Worm (Caenorhabditis elegans) whole organism, L1 larva: ENCODE measurements around the gene plep-1.

Experiments
- C16A3.4 ChIP-seq: fragments of 150-350 bp; optimal IDR thresholded peaks from 2 replicates; lab custom pipeline; 2014; ENCODE audit warnings: missing biosample characterization, missing genetic modification characterization
- C34B4.2 ChIP-seq: sonication (generic microtip); optimal IDR thresholded peaks from 2 replicates; lab custom pipeline; 2017; ENCODE audit warnings: mild to moderate bottlenecking, missing genetic modification characterization, missing compliant biosample characterization
- F16B12.6 ChIP-seq: fragments of 150-350 bp; optimal IDR thresholded peaks from 2 replicates; lab custom pipeline; 2014; ENCODE audit warnings: missing biosample characterization, missing genetic modification characterization
- Y116A8C.19 ChIP-seq: sonication (generic microtip); optimal IDR thresholded peaks from 2 replicates; lab custom pipeline; 2016; ENCODE audit warnings: missing compliant biosample characterization, missing genetic modification characterization, borderline replicate concordance
- alr-1 ChIP-seq: fragments of 200-800 bp; sonication (Bioruptor generic); optimal IDR thresholded peaks from 2 replicates; lab custom pipeline; 2018; ENCODE audit warnings: borderline replicate concordance, mild to moderate bottlenecking, missing genetic modification characterization, missing compliant biosample characterization
- aly-2 ChIP-seq: fragments of 150-350 bp; optimal IDR thresholded peaks from 2 replicates; lab custom pipeline; 2014; ENCODE audit warnings: missing biosample characterization, missing genetic modification characterization
- ama-1 ChIP-seq: fragments of 150-350 bp; optimal IDR thresholded peaks from 2 replicates; lab custom pipeline; 2014
- blmp-1 ChIP-seq: fragments of 150-350 bp; optimal IDR thresholded peaks from 2 replicates; lab custom pipeline; 2014; ENCODE audit warnings: missing biosample characterization, missing genetic modification characterization
- ceh-63 ChIP-seq: fragments of 200-800 bp; sonication (Bioruptor generic); optimal IDR thresholded peaks from 2 replicates; lab custom pipeline; 2018; ENCODE audit warnings: mild to moderate bottlenecking, missing genetic modification characterization, missing compliant biosample characterization
- ceh-8 ChIP-seq: fragments of 200-800 bp; sonication (Bioruptor generic); optimal IDR thresholded peaks from 2 replicates; lab custom pipeline; 2018; ENCODE audit warnings: mild to moderate bottlenecking, missing genetic modification characterization, moderate library complexity, missing compliant biosample characterization
- ceh-82 ChIP-seq, 3 experiments: fragments of 150-350 bp in 1 of 3; sonication (generic microtip) in 2 of 3; optimal IDR thresholded peaks; 2 replicates each; lab custom pipeline; 2014 to 2017; ENCODE audit warnings: missing biosample characterization in 3 of 3, missing genetic modification characterization in 3 of 3
- ceh-88 ChIP-seq: fragments of 200-800 bp; sonication (Bioruptor generic); IDR thresholded peaks from 2 replicates; pipeline ENCODE4 v1.3.6; 2022; ENCODE audit warnings: missing genetic modification characterization, missing compliant biosample characterization
- ces-1 ChIP-seq: fragments of 150-350 bp; optimal IDR thresholded peaks from 2 replicates; lab custom pipeline; 2014; ENCODE audit warnings: missing biosample characterization, missing genetic modification reagents, missing genetic modification characterization
- dsc-1 ChIP-seq: sonication (generic microtip); optimal IDR thresholded peaks from 2 replicates; lab custom pipeline; 2016; ENCODE audit warnings: mild to moderate bottlenecking, missing genetic modification characterization, missing compliant biosample characterization
- efl-1 ChIP-seq, 4 experiments: fragments of 150-350 bp; optimal IDR thresholded peaks in 3 of 4; peaks in 1 of 4; 1 replicate in 1 of 4; 2 replicates in 3 of 4; lab custom pipeline; 2014; ENCODE audit warnings: missing biosample characterization in 2 of 4, missing genetic modification characterization in 2 of 4, missing genetic modification reagents in 2 of 4
- efl-3 ChIP-seq: fragments of 200-800 bp; sonication (Bioruptor generic); optimal IDR thresholded peaks from 2 replicates; lab custom pipeline; 2018; ENCODE audit warnings: mild to moderate bottlenecking, missing genetic modification characterization, missing compliant biosample characterization
- egl-13 ChIP-seq: sonication (generic microtip); optimal IDR thresholded peaks from 2 replicates; lab custom pipeline; 2016; ENCODE audit warnings: missing genotype, missing genetic modification reagents, missing genetic modification characterization, missing compliant biosample characterization
- egl-27 ChIP-seq, 2 experiments: fragments of 150-350 bp in 1 of 2; sonication (generic microtip); optimal IDR thresholded peaks; 3 replicates each; lab custom pipeline; 2017 to 2018; ENCODE audit warnings: missing biosample characterization in 2 of 2, missing genetic modification characterization in 2 of 2, missing genetic modification reagents in 2 of 2
- elt-2 ChIP-seq: sonication (generic microtip); optimal IDR thresholded peaks from 2 replicates; lab custom pipeline; 2016; ENCODE audit warnings: missing genetic modification characterization, mild to moderate bottlenecking, inconsistent platforms, missing compliant biosample characterization, missing genetic modification reagents
- elt-3 ChIP-seq, 6 experiments: fragments of 150-350 bp in 1 of 6; sonication (generic microtip); optimal IDR thresholded peaks; 2 replicates each; lab custom pipeline; 2017 to 2018; ENCODE audit warnings: missing biosample characterization in 6 of 6, missing genetic modification characterization in 6 of 6, inconsistent platforms in 1 of 6
- ets-5 ChIP-seq: fragments of 200-800 bp; sonication (Bioruptor generic); IDR thresholded peaks from 2 replicates; pipeline ENCODE4 v1.3.6; 2022; ENCODE audit warnings: missing genetic modification characterization, missing compliant biosample characterization
- fkh-10 ChIP-seq: sonication (generic microtip); optimal IDR thresholded peaks from 2 replicates; lab custom pipeline; 2017; ENCODE audit warnings: missing biosample characterization, missing genetic modification reagents, missing genetic modification characterization
- fkh-4 ChIP-seq: sonication (generic microtip); optimal IDR thresholded peaks from 2 replicates; lab custom pipeline; 2016; ENCODE audit warnings: missing compliant biosample characterization, missing genetic modification characterization, borderline replicate concordance
- fkh-8 ChIP-seq: sonication (generic microtip); optimal IDR thresholded peaks from 2 replicates; lab custom pipeline; 2016; ENCODE audit warnings: mild to moderate bottlenecking, missing genetic modification characterization, missing compliant biosample characterization
- fos-1 ChIP-seq: fragments of 150-350 bp; optimal IDR thresholded peaks from 2 replicates; lab custom pipeline; 2014; ENCODE audit warnings: missing biosample characterization, missing genetic modification characterization
- hpl-2 ChIP-seq: fragments of 150-350 bp; optimal IDR thresholded peaks from 2 replicates; lab custom pipeline; 2014; ENCODE audit warnings: missing biosample characterization, missing genetic modification reagents, missing genetic modification characterization
- isw-1 ChIP-seq: fragments of 200-800 bp; sonication (Bioruptor generic); IDR thresholded peaks from 2 replicates; pipeline ENCODE4 v1.3.6; 2022; ENCODE audit warnings: missing genetic modification characterization, missing compliant biosample characterization
- jun-1 ChIP-seq: fragments of 150-350 bp; optimal IDR thresholded peaks from 2 replicates; lab custom pipeline; 2014; ENCODE audit warnings: missing biosample characterization, missing genetic modification reagents, missing genetic modification characterization
- lin-35 ChIP-seq, 2 experiments: fragments of 150-350 bp; optimal IDR thresholded peaks; 2 replicates each; lab custom pipeline; 2014; ENCODE audit warnings: missing biosample characterization in 2 of 2, missing genetic modification characterization in 2 of 2, missing genetic modification reagents in 2 of 2
- lir-3 ChIP-seq: sonication (generic microtip); optimal IDR thresholded peaks from 2 replicates; lab custom pipeline; 2016; ENCODE audit warnings: mild to moderate bottlenecking, missing genetic modification characterization, moderate library complexity, missing compliant biosample characterization; ENCODE audit not compliant: poor library complexity
- mab-9 ChIP-seq: fragments of 200-800 bp; sonication (Bioruptor generic); IDR thresholded peaks from 2 replicates; pipeline ENCODE4 v1.3.6; 2022; ENCODE audit warnings: missing genetic modification reagents, missing genetic modification characterization, missing compliant biosample characterization
- mef-2 ChIP-seq: fragments of 150-350 bp; optimal IDR thresholded peaks from 2 replicates; lab custom pipeline; 2014; ENCODE audit warnings: missing biosample characterization, missing genetic modification characterization
- nhr-12 ChIP-seq: sonication (generic microtip); optimal IDR thresholded peaks from 2 replicates; lab custom pipeline; 2017; ENCODE audit warnings: missing biosample characterization, missing genetic modification characterization
- nhr-19 ChIP-seq: fragments of 200-800 bp; sonication (Bioruptor generic); conservative IDR thresholded peaks from 2 replicates; pipeline ENCODE4 v1.3.6; 2022; ENCODE audit warnings: missing genetic modification characterization, missing compliant biosample characterization
- nhr-20 ChIP-seq: sonication (generic microtip); optimal IDR thresholded peaks from 2 replicates; lab custom pipeline; 2016; ENCODE audit warnings: mild to moderate bottlenecking, missing genetic modification characterization, missing compliant biosample characterization
- nhr-237 ChIP-seq: fragments of 150-350 bp; optimal IDR thresholded peaks from 2 replicates; lab custom pipeline; 2014; ENCODE audit warnings: missing biosample characterization, missing genetic modification characterization
- nhr-28 ChIP-seq: fragments of 150-350 bp; optimal IDR thresholded peaks from 2 replicates; lab custom pipeline; 2014; ENCODE audit warnings: missing biosample characterization, missing genetic modification characterization
- nhr-47 ChIP-seq: sonication (generic microtip); optimal IDR thresholded peaks from 2 replicates; lab custom pipeline; 2016; ENCODE audit warnings: mild to moderate bottlenecking, missing genetic modification characterization, moderate library complexity, missing compliant biosample characterization
- nhr-71 ChIP-seq: sonication (generic microtip); optimal IDR thresholded peaks from 2 replicates; lab custom pipeline; 2016; ENCODE audit warnings: mild to moderate bottlenecking, missing genetic modification characterization, moderate library complexity, missing compliant biosample characterization
- nhr-77 ChIP-seq: fragments of 150-350 bp; optimal IDR thresholded peaks from 2 replicates; lab custom pipeline; 2014; ENCODE audit warnings: missing biosample characterization, missing genetic modification characterization
- nhr-85 ChIP-seq: sonication (generic microtip); peaks from one replicate; lab custom pipeline; 2016; ENCODE audit warnings: missing genetic modification characterization, inconsistent platforms, missing compliant biosample characterization
- rnt-1 ChIP-seq: sonication (generic microtip); optimal IDR thresholded peaks from 2 replicates; lab custom pipeline; 2016; ENCODE audit warnings: mild to moderate bottlenecking, missing genetic modification characterization, moderate library complexity, missing compliant biosample characterization
- skn-1 ChIP-seq: fragments of 150-350 bp; optimal IDR thresholded peaks from 2 replicates; lab custom pipeline; 2014; ENCODE audit warnings: missing biosample characterization, missing genetic modification characterization
- snpc-4 ChIP-seq: fragments of 150-350 bp; optimal IDR thresholded peaks from 2 replicates; lab custom pipeline; 2014; ENCODE audit warnings: missing biosample characterization, missing genetic modification characterization
- sox-4 ChIP-seq: sonication (generic microtip); optimal IDR thresholded peaks from 2 replicates; lab custom pipeline; 2016; ENCODE audit warnings: missing genetic modification characterization, missing compliant biosample characterization
- swsn-7 ChIP-seq: sonication (generic microtip); optimal IDR thresholded peaks from 2 replicates; lab custom pipeline; 2016; ENCODE audit warnings: missing genetic modification characterization, missing compliant biosample characterization
- tbx-2 ChIP-seq: sonication (generic microtip); optimal IDR thresholded peaks from 2 replicates; lab custom pipeline; 2016; ENCODE audit warnings: missing genetic modification characterization, missing compliant biosample characterization
- unc-130 ChIP-seq: fragments of 150-350 bp; optimal IDR thresholded peaks from 2 replicates; lab custom pipeline; 2017; ENCODE audit warnings: missing biosample characterization, missing genetic modification characterization, inconsistent platforms
- unc-30 ChIP-seq: sonication (generic microtip); optimal IDR thresholded peaks from 2 replicates; lab custom pipeline; 2017; ENCODE audit warnings: missing biosample characterization, missing genetic modification characterization
- unc-62 ChIP-seq: fragments of 150-350 bp; optimal IDR thresholded peaks from 2 replicates; lab custom pipeline; 2014; ENCODE audit warnings: missing biosample characterization, missing genetic modification reagents, missing genetic modification characterization
- unc-98 ChIP-seq: fragments of 200-800 bp; sonication (Bioruptor generic); IDR thresholded peaks from 2 replicates; pipeline ENCODE4 v1.3.6; 2022; ENCODE audit warnings: missing genetic modification characterization, missing compliant biosample characterization
- vab-15 ChIP-seq: sonication (generic microtip); optimal IDR thresholded peaks from 2 replicates; lab custom pipeline; 2017; ENCODE audit warnings: missing genotype, mild to moderate bottlenecking, missing genetic modification characterization, missing compliant biosample characterization
- zag-1 ChIP-seq: fragments of 150-350 bp; optimal IDR thresholded peaks from 2 replicates; lab custom pipeline; 2014; ENCODE audit warnings: missing biosample characterization, missing genetic modification characterization
- ztf-11 ChIP-seq, 2 experiments: sonication (generic microtip); optimal IDR thresholded peaks; 2 replicates each; lab custom pipeline; 2016 to 2017; ENCODE audit warnings: missing genetic modification characterization in 2 of 2, missing biosample characterization in 1 of 2, missing compliant biosample characterization in 1 of 2

Gene plep-1

ce11 chrII:4322871-4323270, 10.9 kb upstream of the plep-1 start, which contains the start of gene H20J04.6:
Gene H20J04.6, plus strand, starts transcription at chrII:4323256.
- TF ChIP-seq mab-9 (GFP tag; lab: Robert Waterston, UW) = no peak
- TF ChIP-seq lir-3 (tag; lab: Kevin White, UChicago) = no peak
- no peak for TF ChIP-seq unc-62
- TF ChIP-seq unc-98 (GFP tag; lab: Robert Waterston, UW) = no peak
- TF ChIP-seq nhr-85 (tag; lab: Kevin White, UChicago) = no peak
- no peak for TF ChIP-seq sox-4 (tag; lab: Kevin White, UChicago)
- no peak for TF ChIP-seq fos-1 (tag; lab: Kevin White, UChicago)
- TF ChIP-seq fkh-10 (GFP tag; lab: Kevin White, UChicago) = no peak
- no peak for TF ChIP-seq aly-2 (tag; lab: Kevin White, UChicago)
- TF ChIP-seq jun-1 = no peak
- TF ChIP-seq nhr-237 (tag; lab: Kevin White, UChicago) = no peak
- TF ChIP-seq elt-2 (tag; lab: Kevin White, UChicago) = no peak
- peak; percentile 16 for TF ChIP-seq dsc-1 (tag; lab: Kevin White, UChicago)
- no peak for TF ChIP-seq C34B4.2 (tag; lab: Kevin White, UChicago)
- no peak for TF ChIP-seq nhr-20
- no peak for TF ChIP-seq egl-13 (tag; lab: Kevin White, UChicago)
- no peak for TF ChIP-seq alr-1 (tag; lab: Kevin White, UChicago)
- TF ChIP-seq nhr-71 (tag; lab: Kevin White, UChicago) = no peak
- TF ChIP-seq vab-15 = no peak
- no peak for TF ChIP-seq ceh-88 (GFP tag; lab: Robert Waterston, UW)
- no peak for TF ChIP-seq isw-1 (GFP tag; lab: Robert Waterston, UW)
- TF ChIP-seq mef-2 = no peak
- TF ChIP-seq ztf-11 (tag; optimal IDR thresholded peaks at IDR 0.05; lab: Kevin White, UChicago) = no peak
- peak; percentile 63 for TF ChIP-seq unc-130 (tag; lab: Kevin White, UChicago)
- peak; percentile 13 to 30 for TF ChIP-seq lin-35 (GFP tag; optimal IDR thresholded peaks at IDR 0.05; lab: Kevin White, UChicago)
- TF ChIP-seq swsn-7 (tag; lab: Kevin White, UChicago) = peak; percentile 34
- TF ChIP-seq fkh-8 (tag; lab: Kevin White, UChicago) = no peak
- TF ChIP-seq ces-1 = no peak
- no peak for TF ChIP-seq skn-1
- no peak for TF ChIP-seq fkh-4 (tag; lab: Kevin White, UChicago)
- TF ChIP-seq tbx-2 = peak; percentile 1
- no peak for TF ChIP-seq snpc-4 (tag; lab: Kevin White, UChicago)
- peak; percentile 88 for TF ChIP-seq F16B12.6 (tag; lab: Kevin White, UChicago)
- TF ChIP-seq ets-5 (GFP tag; lab: Robert Waterston, UW) = no peak
- TF ChIP-seq nhr-47 (tag; lab: Kevin White, UChicago) = no peak
- TF ChIP-seq zag-1 = no peak
- TF ChIP-seq blmp-1 (tag; lab: Kevin White, UChicago) = peak; percentile 30
- no peak for TF ChIP-seq nhr-12 (tag; lab: Kevin White, UChicago)
- TF ChIP-seq elt-3 (tag; optimal IDR thresholded peaks at IDR 0.05; lab: Kevin White, UChicago) = no peak
- TF ChIP-seq efl-3 (GFP tag; lab: Kevin White, UChicago) = no peak
- TF ChIP-seq nhr-19 = no peak
- TF ChIP-seq efl-1 (optimal IDR thresholded peaks at IDR 0.05; lab: Kevin White, UChicago) = peak; percentile 23 to 52
- peak; percentile 56 to 94 for TF ChIP-seq efl-1 (GFP tag; optimal IDR thresholded peaks at IDR 0.05 in 1 of 2; lab: Kevin White, UChicago)
- no peak for TF ChIP-seq Y116A8C.19 (tag; lab: Kevin White, UChicago)
- TF ChIP-seq nhr-28 (tag; lab: Kevin White, UChicago) = no peak
- TF ChIP-seq egl-27 (tag; optimal IDR thresholded peaks at IDR 0.05; lab: Kevin White, UChicago) = no peak
- no peak for TF ChIP-seq ceh-82 (tag; optimal IDR thresholded peaks at IDR 0.05; lab: Kevin White, UChicago)
- no peak for TF ChIP-seq C16A3.4 (tag; lab: Kevin White, UChicago)
- TF ChIP-seq unc-30 (tag; lab: Kevin White, UChicago) = no peak
- no peak for TF ChIP-seq rnt-1
- no peak for TF ChIP-seq ceh-63 (GFP tag; lab: Kevin White, UChicago)
- TF ChIP-seq nhr-77 (tag; lab: Kevin White, UChicago) = no peak
- no peak for TF ChIP-seq ceh-8 (GFP tag; lab: Kevin White, UChicago)
- no peak for TF ChIP-seq ama-1
- no peak for TF ChIP-seq hpl-2 (GFP tag; lab: Kevin White, UChicago)
